Worm (Caenorhabditis elegans): Measurements from ENCODE around the gene F16G10.7.
A peak's percentile ranks its signal among the peaks of the same experiment; 100 is the strongest.

Gene F16G10.7

ce11 chrII:2346672-2347071 is 33.4 kb downstream of the F16G10.7 start, which contains the start of gene F43C11.4:
Gene F43C11.4, plus strand, starts transcription at chrII:2346972.
- TF ChIP-seq egl-44 (GFP tag; IDR thresholded peaks at IDR 0.05) (no peak), ceh-100 (GFP tag; IDR thresholded peaks at IDR 0.05) (no peak), Y79H2A.3 (GFP tag; conservative IDR thresholded peaks at IDR 0.05) (no peak), pbrm-1 (GFP tag; IDR thresholded peaks at IDR 0.05) (no peak)

- TF ChIP-seq attf-5 (GFP tag; optimal IDR thresholded peaks at IDR 0.05) (peak; percentile 25), cebp-1 (GFP tag; IDR thresholded peaks at IDR 0.05) (no peak), cebp-1 (tag; optimal IDR thresholded peaks at IDR 0.05) (no peak), attf-3 (GFP tag; conservative IDR thresholded peaks at IDR 0.05) (peak; percentile 89)
Observed at ce11 chrII:2342004-2342479, 38.0 kb downstream of the F16G10.7 start, which contains the start of gene F43C11.6. Gene F43C11.6, plus strand, starts transcription at chrII:2342429.

- TF ChIP-seq attf-6 (GFP tag; IDR thresholded peaks at IDR 0.05) = no peak
- TF ChIP-seq zim-3 (tag; optimal IDR thresholded peaks at IDR 0.05) = no peak
- TF ChIP-seq F39B2.1 (GFP tag; IDR thresholded peaks at IDR 0.05) = no peak
- TF ChIP-seq cebp-1 (GFP tag; IDR thresholded peaks at IDR 0.05) = no peak
- TF ChIP-seq cebp-1 (tag; optimal IDR thresholded peaks at IDR 0.05) = no peak
- no peak for TF ChIP-seq C17E4.6 (GFP tag; IDR thresholded peaks at IDR 0.05)
- no peak for TF ChIP-seq let-526 (GFP tag; IDR thresholded peaks at IDR 0.05)
- no peak for TF ChIP-seq tlf-1 (GFP tag; optimal IDR thresholded peaks at IDR 0.05)
- TF ChIP-seq ceh-79 (tag; optimal IDR thresholded peaks at IDR 0.05) = no peak
- TF ChIP-seq B0261.1 (tag; optimal IDR thresholded peaks at IDR 0.05) = no peak
- no peak for TF ChIP-seq xnd-1 (tag; optimal IDR thresholded peaks at IDR 0.05)
- no peak for TF ChIP-seq F33H1.4 (GFP tag; IDR thresholded peaks at IDR 0.05)
- no peak for TF ChIP-seq dpl-1 (GFP tag; optimal IDR thresholded peaks at IDR 0.05)
- TF ChIP-seq snpc-1.3 (tag; optimal IDR thresholded peaks at IDR 0.05; ENCODE audit: insufficient read depth) = no peak
- TF ChIP-seq unc-62 (GFP tag; optimal IDR thresholded peaks at IDR 0.05) = no peak
- TF ChIP-seq ztf-28 (GFP tag; IDR thresholded peaks at IDR 0.05) = no peak
- no peak for TF ChIP-seq nhr-80 (tag; optimal IDR thresholded peaks at IDR 0.05)
- no peak for TF ChIP-seq him-1 (tag; optimal IDR thresholded peaks at IDR 0.05)
Observed at ce11 chrII:2341515-2341914, 38.6 kb downstream of the F16G10.7 start, which contains the start of gene enri-1. Gene enri-1, minus strand, starts transcription at chrII:2341615.

- TF ChIP-seq zim-3 (tag; optimal IDR thresholded peaks at IDR 0.05) = no peak
- TF ChIP-seq nhr-90 (tag; optimal IDR thresholded peaks at IDR 0.05) = no peak
- no peak for TF ChIP-seq tbp1 (GFP tag; optimal IDR thresholded peaks at IDR 0.05)
- peak; percentile 47; the same call in 1 of the 2 replicates for TF ChIP-seq hmg-1.2 (GFP tag; IDR thresholded peaks at IDR 0.05)
- no peak for TF ChIP-seq repo-1 (tag; optimal IDR thresholded peaks at IDR 0.05)
- no peak for TF ChIP-seq lsy-27 (tag; optimal IDR thresholded peaks at IDR 0.05; ENCODE audit: borderline replicate concordance, insufficient read depth)
Observed at ce11 chrII:2340974-2341373, 39.1 kb downstream of the F16G10.7 start.

ce11 chrII:2336177-2336576 is 43.9 kb downstream of the F16G10.7 start:
- TF ChIP-seq let-526 (GFP tag; IDR thresholded peaks at IDR 0.05) = no peak
- no peak for TF ChIP-seq lin-35 (GFP tag; optimal IDR thresholded peaks at IDR 0.05)
- no peak for TF ChIP-seq ztf-18 (tag; optimal IDR thresholded peaks at IDR 0.05)
- no peak for TF ChIP-seq nfya-1 (tag; optimal IDR thresholded peaks at IDR 0.05; ENCODE audit: borderline replicate concordance, insufficient read depth)
- TF ChIP-seq Y79H2A.3 (GFP tag; conservative IDR thresholded peaks at IDR 0.05) = no peak
- no peak for TF ChIP-seq hrde-1 (tag; optimal IDR thresholded peaks at IDR 0.05; ENCODE audit: borderline replicate concordance)
- no peak for TF ChIP-seq lin-40 (tag; optimal IDR thresholded peaks at IDR 0.05)
- no peak for TF ChIP-seq mes-4 (tag; optimal IDR thresholded peaks at IDR 0.05)
- TF ChIP-seq chd-7 (tag; optimal IDR thresholded peaks at IDR 0.05) = no peak
- no peak for TF ChIP-seq repo-1 (tag; optimal IDR thresholded peaks at IDR 0.05)
- no peak for TF ChIP-seq ceh-91 (GFP tag; IDR thresholded peaks at IDR 0.05)
- no peak for TF ChIP-seq ztf-6 (GFP tag; IDR thresholded peaks at IDR 0.05)
- no peak for TF ChIP-seq ztf-3 (GFP tag; optimal IDR thresholded peaks at IDR 0.05)
- no peak for TF ChIP-seq snpc-1.1 (tag; optimal IDR thresholded peaks at IDR 0.05; ENCODE audit: insufficient read depth)
- no peak for TF ChIP-seq lag-1 (GFP tag; IDR thresholded peaks at IDR 0.05)

Data from whole organism, young adult.